Worm (Caenorhabditis elegans) whole organism, L3 larva: ENCODE data around the gene mnp-1.

Experiments
- ZK546.5 ChIP-seq: sonication (generic microtip); optimal IDR thresholded peaks from 2 replicates; lab custom pipeline; 2017; ENCODE audit warnings: missing biosample characterization, missing genetic modification characterization
- aly-2 ChIP-seq: fragments of 150-350 bp; optimal IDR thresholded peaks from 2 replicates; lab custom pipeline; 2014; ENCODE audit warnings: missing biosample characterization, missing genetic modification characterization
- ama-1 ChIP-seq: fragments of 150-350 bp; optimal IDR thresholded peaks from 2 replicates; lab custom pipeline; 2018
- ceh-28 ChIP-seq: fragments of 150-350 bp; optimal IDR thresholded peaks from 2 replicates; lab custom pipeline; 2014; ENCODE audit warnings: missing biosample characterization, missing genetic modification reagents, missing genetic modification characterization
- ceh-82 ChIP-seq: fragments of 150-350 bp; optimal IDR thresholded peaks from 2 replicates; lab custom pipeline; 2014; ENCODE audit warnings: missing biosample characterization, missing genetic modification characterization
- ceh-9 ChIP-seq: sonication (generic microtip); optimal IDR thresholded peaks from 2 replicates; lab custom pipeline; 2018; ENCODE audit warnings: missing biosample characterization, missing genetic modification characterization
- egl-27 ChIP-seq: sonication (generic microtip); optimal IDR thresholded peaks from 4 replicates; lab custom pipeline; 2017; ENCODE audit warnings: missing biosample characterization, missing genetic modification reagents, missing genetic modification characterization
- elt-1 ChIP-seq: fragments of 150-350 bp; optimal IDR thresholded peaks from 2 replicates; lab custom pipeline; 2014; ENCODE audit warnings: missing biosample characterization, missing genetic modification characterization
- elt-2 ChIP-seq: sonication (generic microtip); optimal IDR thresholded peaks from 2 replicates; lab custom pipeline; 2016; ENCODE audit warnings: missing genetic modification reagents, mild to moderate bottlenecking, missing genetic modification characterization, missing compliant biosample characterization
- elt-3 ChIP-seq, 3 experiments: fragments of 150-350 bp in 1 of 3; sonication (generic microtip) in 2 of 3; optimal IDR thresholded peaks; 2 replicates in 2 of 3; 4 replicates in 1 of 3; lab custom pipeline; 2014 to 2017; ENCODE audit warnings: missing biosample characterization in 3 of 3, missing genetic modification characterization in 3 of 3
- eor-1 ChIP-seq, 2 experiments: fragments of 150-350 bp; optimal IDR thresholded peaks; 2 replicates each; lab custom pipeline; 2014 to 2018; ENCODE audit warnings: missing biosample characterization in 2 of 2, missing genetic modification characterization in 2 of 2
- fkh-2 ChIP-seq: fragments of 150-350 bp; optimal IDR thresholded peaks from 2 replicates; lab custom pipeline; 2014; ENCODE audit warnings: missing biosample characterization, missing genetic modification reagents, missing genetic modification characterization
- fos-1 ChIP-seq: fragments of 150-350 bp; optimal IDR thresholded peaks from 2 replicates; lab custom pipeline; 2014; ENCODE audit warnings: missing biosample characterization, missing genetic modification characterization
- hmg-11 ChIP-seq: sonication (generic microtip); optimal IDR thresholded peaks from 2 replicates; lab custom pipeline; 2016; ENCODE audit warnings: missing genetic modification characterization, missing compliant biosample characterization
- jun-1 ChIP-seq: fragments of 150-350 bp; optimal IDR thresholded peaks from 2 replicates; lab custom pipeline; 2014; ENCODE audit warnings: missing biosample characterization, missing genetic modification reagents, missing genetic modification characterization
- lin-15B ChIP-seq: fragments of 150-350 bp; optimal IDR thresholded peaks from 2 replicates; lab custom pipeline; 2014; ENCODE audit warnings: missing biosample characterization, missing genetic modification characterization
- lin-39 ChIP-seq: fragments of 150-350 bp; optimal IDR thresholded peaks from 2 replicates; lab custom pipeline; 2018; ENCODE audit warnings: missing biosample characterization, missing genetic modification reagents, missing genetic modification characterization
- mdl-1 ChIP-seq: fragments of 150-350 bp; optimal IDR thresholded peaks from 2 replicates; lab custom pipeline; 2014; ENCODE audit warnings: missing biosample characterization, missing genetic modification characterization
- mml-1 ChIP-seq: fragments of 150-350 bp; sonication (generic microtip); optimal IDR thresholded peaks from 3 replicates; lab custom pipeline; 2014; ENCODE audit warnings: missing biosample characterization, missing genetic modification characterization
- nfya-1 ChIP-seq: sonication (generic microtip); optimal IDR thresholded peaks from 2 replicates; lab custom pipeline; 2017; ENCODE audit warnings: missing genetic modification characterization, mild to moderate bottlenecking, missing compliant biosample characterization, antibody characterized with exemption, moderate library complexity; ENCODE audit not compliant: insufficient read depth
- nhr-11 ChIP-seq: fragments of 150-350 bp; optimal IDR thresholded peaks from 2 replicates; lab custom pipeline; 2014; ENCODE audit warnings: missing biosample characterization, missing genetic modification characterization
- nhr-23 ChIP-seq: fragments of 150-350 bp; optimal IDR thresholded peaks from 2 replicates; lab custom pipeline; 2014; ENCODE audit warnings: missing biosample characterization, missing genetic modification reagents, missing genetic modification characterization
- nhr-237 ChIP-seq: fragments of 150-350 bp; optimal IDR thresholded peaks from 2 replicates; lab custom pipeline; 2014; ENCODE audit warnings: missing biosample characterization, missing genetic modification characterization
- nhr-25 ChIP-seq: sonication (generic microtip); optimal IDR thresholded peaks from 2 replicates; lab custom pipeline; 2017; ENCODE audit warnings: missing biosample characterization, missing genetic modification characterization
- nhr-28 ChIP-seq: fragments of 150-350 bp; optimal IDR thresholded peaks from 2 replicates; lab custom pipeline; 2014; ENCODE audit warnings: missing biosample characterization, missing genetic modification characterization
- nhr-43 ChIP-seq: sonication (generic microtip); optimal IDR thresholded peaks from 2 replicates; lab custom pipeline; 2016; ENCODE audit warnings: mild to moderate bottlenecking, missing genetic modification characterization, missing compliant biosample characterization; ENCODE audit not compliant: poor library complexity, severe bottlenecking
- nhr-67 ChIP-seq: fragments of 150-350 bp; optimal IDR thresholded peaks from 2 replicates; lab custom pipeline; 2014; ENCODE audit warnings: missing biosample characterization, missing genetic modification characterization
- nhr-77 ChIP-seq: fragments of 150-350 bp; optimal IDR thresholded peaks from 2 replicates; lab custom pipeline; 2014; ENCODE audit warnings: missing biosample characterization, missing genetic modification characterization
- pha-4 ChIP-seq: fragments of 150-350 bp; optimal IDR thresholded peaks from 2 replicates; lab custom pipeline; 2014; ENCODE audit warnings: missing biosample characterization, missing genetic modification reagents, missing genetic modification characterization
- pqm-1 ChIP-seq: fragments of 150-350 bp; optimal IDR thresholded peaks from 2 replicates; lab custom pipeline; 2017; ENCODE audit warnings: missing biosample characterization, missing genetic modification characterization, inconsistent platforms
- sea-2 ChIP-seq: fragments of 150-350 bp; sonication (generic microtip); optimal IDR thresholded peaks from 4 replicates; lab custom pipeline; 2014; ENCODE audit warnings: missing biosample characterization, missing genetic modification reagents, missing genetic modification characterization
- skn-1 ChIP-seq: fragments of 150-350 bp; optimal IDR thresholded peaks from 2 replicates; lab custom pipeline; 2014; ENCODE audit warnings: missing biosample characterization, missing genetic modification characterization
- snpc-4 ChIP-seq: fragments of 150-350 bp; optimal IDR thresholded peaks from 2 replicates; lab custom pipeline; 2014; ENCODE audit warnings: missing biosample characterization, missing genetic modification characterization
- tbx-2 ChIP-seq: sonication (generic microtip); optimal IDR thresholded peaks from 2 replicates; lab custom pipeline; 2016; ENCODE audit warnings: mild to moderate bottlenecking, missing genetic modification characterization, missing compliant biosample characterization
- unc-39 ChIP-seq: sonication (generic microtip); optimal IDR thresholded peaks from 4 replicates; lab custom pipeline; 2017; ENCODE audit warnings: missing biosample characterization, missing genetic modification characterization
- zag-1 ChIP-seq: fragments of 150-350 bp; optimal IDR thresholded peaks from 2 replicates; lab custom pipeline; 2014; ENCODE audit warnings: missing biosample characterization, missing genetic modification characterization
- ztf-4 ChIP-seq: fragments of 150-350 bp; optimal IDR thresholded peaks from 2 replicates; lab custom pipeline; 2014; ENCODE audit warnings: missing biosample characterization, missing genetic modification characterization

Gene mnp-1

ce11 chrIII:4405986-4406385, 49.6 kb downstream of the mnp-1 start, which contains the start of gene rnp-4:
Gene rnp-4, plus strand, starts transcription at chrIII:4406286.
- TF ChIP-seq mml-1 (tag; lab: Kevin White, UChicago) = no peak
- TF ChIP-seq unc-39 = no peak
- TF ChIP-seq sea-2 (GFP tag; lab: Kevin White, UChicago) = no peak
- no peak for TF ChIP-seq nhr-25 (tag; lab: Kevin White, UChicago)

ce11 chrIII:4407144-4407543, 50.8 kb downstream of the mnp-1 start, which contains the start of gene prdx-3:
Gene prdx-3, plus strand, starts transcription at chrIII:4407444.
- no peak for TF ChIP-seq aly-2 (tag; lab: Kevin White, UChicago)
- no peak for TF ChIP-seq ZK546.5 (tag; lab: Kevin White, UChicago)
- TF ChIP-seq lin-39 (tag; lab: Kevin White, UChicago) = no peak
- TF ChIP-seq lin-15B = no peak
- no peak for TF ChIP-seq ztf-4 (tag; lab: Kevin White, UChicago)
- TF ChIP-seq mdl-1 = no peak
- TF ChIP-seq snpc-4 (tag; lab: Kevin White, UChicago) = no peak
- no peak for TF ChIP-seq ceh-28 (tag; lab: Kevin White, UChicago)
- no peak for TF ChIP-seq nhr-28 (tag; lab: Kevin White, UChicago)
- TF ChIP-seq hmg-11 = no peak
- no peak for TF ChIP-seq skn-1

- TF ChIP-seq nhr-43 (tag; lab: Kevin White, UChicago) (no peak), ceh-82 (tag; lab: Kevin White, UChicago) (no peak), nhr-11 (no peak), ceh-9 (tag; lab: Kevin White, UChicago) (no peak), fos-1 (tag; lab: Kevin White, UChicago) (no peak), nhr-77 (no peak), sea-2 (GFP tag; lab: Kevin White, UChicago) (no peak), unc-39 (no peak), egl-27 (tag; lab: Kevin White, UChicago) (no peak), elt-2 (tag; lab: Kevin White, UChicago) (no peak), hmg-11 (no peak), elt-3 (tag; optimal IDR thresholded peaks at IDR 0.05; lab: Kevin White, UChicago) (no peak), tbx-2 (tag; lab: Kevin White, UChicago) (no peak), zag-1 (no peak), snpc-4 (tag; lab: Kevin White, UChicago) (no peak), eor-1 (tag; optimal IDR thresholded peaks at IDR 0.05; lab: Kevin White, UChicago) (no peak), nhr-25 (tag; lab: Kevin White, UChicago) (no peak)
Observed at ce11 chrIII:4408251-4408650, 51.9 kb downstream of the mnp-1 start, which contains the start of gene gpch-1. Gene gpch-1, plus strand, starts transcription at chrIII:4408551.

ce11 chrIII:4412108-4413009, 56.0 kb downstream of the mnp-1 start:
- TF ChIP-seq nhr-67 (tag; lab: Kevin White, UChicago) = no peak
- no peak for TF ChIP-seq nhr-77
- TF ChIP-seq mml-1 (tag; lab: Kevin White, UChicago) = no peak
- peak; percentile 30 for TF ChIP-seq pha-4 (tag; lab: Kevin White, UChicago)
- TF ChIP-seq eor-1 (tag; optimal IDR thresholded peaks at IDR 0.05; lab: Kevin White, UChicago) = no peak
- no peak for TF ChIP-seq ceh-9 (tag; lab: Kevin White, UChicago)
- no peak for TF ChIP-seq elt-1 (tag; lab: Kevin White, UChicago)
- peak; percentile 8 for TF ChIP-seq lin-15B
- no peak for TF ChIP-seq nhr-23 (tag; lab: Kevin White, UChicago)
- no peak for TF ChIP-seq fkh-2
- peak; percentile 36 for TF ChIP-seq elt-2 (tag; lab: Kevin White, UChicago)
- TF ChIP-seq jun-1 = peak; percentile 22
- peak; percentile 72 for TF ChIP-seq snpc-4 (tag; lab: Kevin White, UChicago)
- peak; percentile 10 for TF ChIP-seq pqm-1 (tag; lab: Kevin White, UChicago)
- TF ChIP-seq zag-1 = no peak
- TF ChIP-seq nfya-1 (tag; lab: Kevin White, UChicago) = peak; percentile 49
- no peak for TF ChIP-seq nhr-237 (tag; lab: Kevin White, UChicago)
- TF ChIP-seq ama-1 (lab: Kevin White, UChicago) = no peak
